Fruit fly (Drosophila melanogaster) whole organism, embryonic: ENCODE data around the gene RNF220.

ENCODE experiments used
- Ada2b ChIP-seq: fragments of 200-800 bp; sonication (Bioruptor generic); IDR thresholded peaks from 2 replicates; pipeline ENCODE4 v1.3.6; 2022; ENCODE audit warnings: missing biosample characterization, missing genetic modification characterization
- CG10267 ChIP-seq: fragments of 200-800 bp; sonication (Bioruptor generic); optimal IDR thresholded peaks from 2 replicates; lab custom pipeline; 2018; ENCODE audit warnings: missing biosample characterization, mild to moderate bottlenecking, missing genetic modification characterization, moderate library complexity
- CG10274 ChIP-seq: fragments of 200-800 bp; sonication (Bioruptor generic); optimal IDR thresholded peaks from 3 replicates; lab custom pipeline; 2017; ENCODE audit warnings: missing biosample characterization, mild to moderate bottlenecking, missing genetic modification characterization
- CG10979 ChIP-seq: fragments of 200-800 bp; sonication (Bioruptor generic); optimal IDR thresholded peaks from 2 replicates; lab custom pipeline; 2018; ENCODE audit warnings: missing biosample characterization, mild to moderate bottlenecking, missing genetic modification characterization, moderate library complexity
- CG12659 ChIP-seq: fragments of 200-800 bp; sonication (Bioruptor generic); optimal IDR thresholded peaks from 3 replicates; lab custom pipeline; 2017; ENCODE audit warnings: mild to moderate bottlenecking, missing biosample characterization, missing genetic modification reagents, missing genetic modification characterization
- CG13424 ChIP-seq: fragments of 200-800 bp; sonication (Bioruptor generic); optimal IDR thresholded peaks from 2 replicates; lab custom pipeline; 2019; ENCODE audit warnings: missing biosample characterization, mild to moderate bottlenecking, missing genetic modification characterization, moderate library complexity
- CG14050 ChIP-seq: fragments of 200-800 bp; sonication (Bioruptor generic); IDR thresholded peaks from 3 replicates; pipeline ENCODE4 v1.3.6; 2022; ENCODE audit warnings: missing biosample characterization, missing genetic modification characterization
- CG1603 ChIP-seq: fragments of 200-800 bp; sonication (Bioruptor generic); optimal IDR thresholded peaks from 2 replicates; lab custom pipeline; 2019; ENCODE audit warnings: missing biosample characterization, mild to moderate bottlenecking, missing genetic modification characterization, moderate library complexity
- CG17359 ChIP-seq: fragments of 200-800 bp; sonication (Bioruptor generic); optimal IDR thresholded peaks from 3 replicates; lab custom pipeline; 2018; ENCODE audit warnings: missing biosample characterization, mild to moderate bottlenecking, missing genetic modification characterization, moderate library complexity
- CG3407 ChIP-seq: fragments of 200-800 bp; sonication (Bioruptor generic); optimal IDR thresholded peaks from 2 replicates; lab custom pipeline; 2018; ENCODE audit warnings: missing biosample characterization, mild to moderate bottlenecking, missing genetic modification characterization
- CG3838 ChIP-seq: fragments of 200-800 bp; sonication (Bioruptor generic); optimal IDR thresholded peaks from 3 replicates; lab custom pipeline; 2016; ENCODE audit warnings: missing biosample characterization, missing genetic modification characterization
- CG3847 ChIP-seq: fragments of 200-800 bp; sonication (Bioruptor generic); IDR thresholded peaks from 2 replicates; pipeline ENCODE4 v1.3.6; 2022; ENCODE audit warnings: missing biosample characterization, missing genetic modification characterization
- CG4404 ChIP-seq: fragments of 200-800 bp; sonication (Bioruptor generic); IDR thresholded peaks from 2 replicates; pipeline ENCODE4 v1.3.6; 2022; ENCODE audit warnings: missing biosample characterization, missing genetic modification characterization
- CG4617 ChIP-seq: fragments of 200-800 bp; sonication (Bioruptor generic); optimal IDR thresholded peaks from 3 replicates; lab custom pipeline; 2016; ENCODE audit warnings: missing biosample characterization, missing genetic modification characterization, borderline replicate concordance
- CG7745 ChIP-seq: fragments of 200-800 bp; sonication (Bioruptor generic); optimal IDR thresholded peaks from 2 replicates; lab custom pipeline; 2018; ENCODE audit warnings: missing biosample characterization, mild to moderate bottlenecking, missing genetic modification characterization, moderate library complexity
- D19B ChIP-seq: fragments of 200-800 bp; sonication (Bioruptor generic); optimal IDR thresholded peaks from 2 replicates; lab custom pipeline; 2017; ENCODE audit warnings: missing biosample characterization, mild to moderate bottlenecking, missing genetic modification characterization
- Drgx ChIP-seq: fragments of 200-800 bp; sonication (Bioruptor generic); IDR thresholded peaks from 2 replicates; pipeline ENCODE4 v1.3.6; 2022; ENCODE audit warnings: missing biosample characterization, missing genetic modification characterization
- ERR ChIP-seq: fragments of 200-800 bp; sonication (Bioruptor generic); optimal IDR thresholded peaks from 2 replicates; lab custom pipeline; 2016; ENCODE audit warnings: missing biosample characterization, missing genetic modification characterization
- Hand ChIP-seq: fragments of 200-800 bp; sonication (Bioruptor generic); optimal IDR thresholded peaks from 2 replicates; lab custom pipeline; 2017; ENCODE audit warnings: mild to moderate bottlenecking, missing biosample characterization, missing genetic modification reagents, missing genetic modification characterization
- Hsf ChIP-seq: fragments of 200-800 bp; sonication (Bioruptor generic); optimal IDR thresholded peaks from 3 replicates; lab custom pipeline; 2016; ENCODE audit warnings: missing biosample characterization, missing genetic modification characterization
- Jarid2 ChIP-seq: fragments of 200-800 bp; sonication (Bioruptor generic); optimal IDR thresholded peaks from 3 replicates; lab custom pipeline; 2017; ENCODE audit warnings: mild to moderate bottlenecking, missing biosample characterization, missing genetic modification reagents, missing genetic modification characterization
- Med ChIP-seq: fragments of 200-800 bp; sonication (Bioruptor generic); peaks from one replicate; lab custom pipeline; 2016; ENCODE audit warnings: missing biosample characterization, missing genetic modification characterization, mild to moderate bottlenecking, inconsistent platforms, moderate library complexity
- Mes4 ChIP-seq: fragments of 200-800 bp; sonication (Bioruptor generic); optimal IDR thresholded peaks from 2 replicates; lab custom pipeline; 2016; ENCODE audit warnings: missing biosample characterization, missing genetic modification characterization
- Myb ChIP-seq: fragments of 200-800 bp; sonication (Bioruptor generic); optimal IDR thresholded peaks from 2 replicates; lab custom pipeline; 2016; ENCODE audit warnings: missing biosample characterization, missing genetic modification characterization
- NC2β ChIP-seq: fragments of 200-800 bp; sonication (Bioruptor generic); optimal IDR thresholded peaks from 2 replicates; lab custom pipeline; 2016; ENCODE audit warnings: missing biosample characterization, missing genetic modification characterization
- Oli ChIP-seq: fragments of 200-800 bp; sonication (Bioruptor generic); optimal IDR thresholded peaks from 2 replicates; lab custom pipeline; 2018; ENCODE audit warnings: missing biosample characterization, mild to moderate bottlenecking, missing genetic modification characterization, moderate library complexity
- Sry-δ ChIP-seq: fragments of 200-800 bp; sonication (Bioruptor generic); optimal IDR thresholded peaks from 2 replicates; lab custom pipeline; 2016; ENCODE audit warnings: missing biosample characterization, missing genetic modification characterization
- cad ChIP-seq: fragments of >200 bp; optimal IDR thresholded peaks from 2 replicates; lab custom pipeline; 2017; ENCODE audit warnings: missing biosample characterization, missing genetic modification characterization
- cg ChIP-seq: fragments of 200-800 bp; sonication (Bioruptor generic); optimal IDR thresholded peaks from 3 replicates; lab custom pipeline; 2019; ENCODE audit warnings: missing biosample characterization, mild to moderate bottlenecking, missing genetic modification characterization, moderate library complexity
- ci ChIP-seq: fragments of 200-800 bp; sonication (Bioruptor generic); IDR thresholded peaks from 3 replicates; pipeline ENCODE4 v1.3.6; 2022; ENCODE audit warnings: missing biosample characterization, missing genetic modification characterization
- dati ChIP-seq: fragments of 200-800 bp; sonication (Bioruptor generic); IDR thresholded peaks from 2 replicates; pipeline ENCODE4 v1.3.6; 2022; ENCODE audit warnings: missing biosample characterization, missing genetic modification characterization
- gt ChIP-seq: fragments of 200-800 bp; sonication (Bioruptor generic); IDR thresholded peaks from 2 replicates; pipeline ENCODE4 v1.3.6; 2022; ENCODE audit warnings: missing biosample characterization, missing genetic modification characterization
- hkb ChIP-seq, 2 experiments: fragments of 200-800 bp in 1 of 2; fragments of >200 bp in 1 of 2; sonication (Bioruptor generic) in 1 of 2; IDR thresholded peaks in 1 of 2; optimal IDR thresholded peaks in 1 of 2; 2 replicates each; pipeline versions ENCODE4 v1.3.6 to Lab custom; 2017 to 2022; ENCODE audit warnings: missing biosample characterization in 1 of 2, missing genetic modification characterization in 1 of 2
- onecut ChIP-seq: fragments of 200-800 bp; sonication (Bioruptor generic); IDR thresholded peaks from 2 replicates; pipeline ENCODE4 v1.3.6; 2022; ENCODE audit warnings: missing biosample characterization, missing genetic modification characterization
- org-1 ChIP-seq: fragments of 200-800 bp; sonication (Bioruptor generic); optimal IDR thresholded peaks from 2 replicates; lab custom pipeline; 2017; ENCODE audit warnings: missing biosample characterization, missing genetic modification characterization
- peb ChIP-seq: fragments of 200-800 bp; sonication (Bioruptor generic); IDR thresholded peaks from 2 replicates; pipeline ENCODE4 v1.3.6; 2022; ENCODE audit warnings: missing biosample characterization, missing genetic modification characterization
- prd ChIP-seq, 3 experiments: fragments of >200 bp in 2 of 3; fragments of 200-800 bp in 1 of 3; sonication (Bioruptor generic) in 1 of 3; optimal IDR thresholded peaks in 2 of 3; IDR thresholded peaks in 1 of 3; 2 replicates in 2 of 3; 3 replicates in 1 of 3; pipeline versions ENCODE4 v1.3.6 to Lab custom; 2017 to 2022; ENCODE audit warnings: missing biosample characterization in 1 of 3, missing genetic modification characterization in 1 of 3
- pros ChIP-seq: fragments of 200-800 bp; sonication (Bioruptor generic); optimal IDR thresholded peaks from 3 replicates; lab custom pipeline; 2019; ENCODE audit warnings: missing biosample characterization, mild to moderate bottlenecking, missing genetic modification characterization, moderate library complexity
- sens ChIP-seq: fragments of 200-800 bp; sonication (Bioruptor generic); peaks from one replicate; lab custom pipeline; 2016; ENCODE audit warnings: missing biosample characterization, missing genetic modification characterization
- slbo ChIP-seq: fragments of 200-800 bp; sonication (Bioruptor generic); IDR thresholded peaks from 2 replicates; pipeline ENCODE4 v1.3.6; 2022; ENCODE audit warnings: missing biosample characterization, missing genetic modification characterization
- tgo ChIP-seq: fragments of 200-800 bp; sonication (Bioruptor generic); IDR thresholded peaks from 3 replicates; pipeline ENCODE4 v1.3.6; 2022; ENCODE audit warnings: missing biosample characterization, missing genetic modification characterization
- toy ChIP-seq: fragments of 200-800 bp; sonication (Bioruptor generic); IDR thresholded peaks from 2 replicates; pipeline ENCODE4 v1.3.6; 2022; ENCODE audit warnings: missing biosample characterization, missing genetic modification characterization
- vnd ChIP-seq: fragments of 200-800 bp; sonication (Bioruptor generic); IDR thresholded peaks from 3 replicates; pipeline ENCODE4 v1.3.6; 2022; ENCODE audit warnings: missing biosample characterization, missing genetic modification characterization; ENCODE audit not compliant: partially characterized antibody

The RNF220 gene

dm6 chr3R:22751111-22751510 is 24.9 kb upstream of the RNF220 start (continued):
- TF ChIP-seq ERR (GFP tag; lab: Kevin White, UChicago): no peak
- TF ChIP-seq CG3838 (GFP tag; lab: Kevin White, UChicago): no peak
- no peak for TF ChIP-seq cad
- no peak for TF ChIP-seq CG10267 (tag; lab: Kevin White, UChicago)
- TF ChIP-seq NC2β (GFP tag; lab: Kevin White, UChicago): no peak
- TF ChIP-seq CG1603 (tag; lab: Kevin White, UChicago): peak; percentile 3
- TF ChIP-seq prd (optimal IDR thresholded peaks at IDR 0.05; lab: Kevin White, UChicago): no peak
- TF ChIP-seq prd (GFP tag; IDR thresholded peaks at IDR 0.05; lab: Robert Waterston, UW): no peak
- TF ChIP-seq toy: no peak
- TF ChIP-seq CG14050 (GFP tag; lab: Robert Waterston, UW): no peak
- TF ChIP-seq dati (GFP tag; lab: Robert Waterston, UW): no peak
- TF ChIP-seq Sry-δ (GFP tag; lab: Kevin White, UChicago): no peak
- TF ChIP-seq Drgx (GFP tag; lab: Robert Waterston, UW): 0 out of 2 replicates have a peak, but pooled peaks have one; percentile 28
- TF ChIP-seq Ada2b (GFP tag; lab: Robert Waterston, UW): peak; percentile 23; the same call in 1 of the 2 replicates
- TF ChIP-seq org-1 (GFP tag; lab: Kevin White, UChicago): no peak
- no peak for TF ChIP-seq CG12659 (GFP tag; lab: Kevin White, UChicago)
- no peak for TF ChIP-seq pros (GFP tag; lab: Kevin White, UChicago)
- TF ChIP-seq cg (GFP tag; lab: Kevin White, UChicago): peak; percentile 60
- no peak for TF ChIP-seq Myb (GFP tag; lab: Kevin White, UChicago)
- no peak for TF ChIP-seq vnd (GFP tag; lab: Robert Waterston, UW)
- no peak for TF ChIP-seq tgo (GFP tag; lab: Robert Waterston, UW)
- no peak for TF ChIP-seq hkb (optimal IDR thresholded peaks at IDR 0.05; lab: Kevin White, UChicago)
- peak; percentile 35; the same call in 1 of the 2 replicates for TF ChIP-seq hkb (GFP tag; IDR thresholded peaks at IDR 0.05; lab: Robert Waterston, UW)
- TF ChIP-seq onecut (GFP tag; lab: Robert Waterston, UW): peak; percentile 49; the same call in 1 of the 2 replicates
- no peak for TF ChIP-seq peb (GFP tag; lab: Robert Waterston, UW)
- TF ChIP-seq Med: peak; percentile 75
- no peak for TF ChIP-seq CG17359 (tag; lab: Kevin White, UChicago)
- TF ChIP-seq CG4617 (GFP tag; lab: Kevin White, UChicago): no peak
- TF ChIP-seq D19B (GFP tag; lab: Kevin White, UChicago): no peak
- TF ChIP-seq Hand (GFP tag; lab: Kevin White, UChicago): no peak
- no peak for TF ChIP-seq sens
- TF ChIP-seq Hsf (GFP tag; lab: Kevin White, UChicago): no peak
- no peak for TF ChIP-seq CG13424 (tag; lab: Kevin White, UChicago)
- TF ChIP-seq gt (GFP tag; lab: Robert Waterston, UW): no peak
- TF ChIP-seq CG4404: no peak
- no peak for TF ChIP-seq Mes4 (GFP tag; lab: Kevin White, UChicago)
- TF ChIP-seq CG10979 (tag; lab: Kevin White, UChicago): no peak
- no peak for TF ChIP-seq CG10274 (GFP tag; lab: Kevin White, UChicago)
- TF ChIP-seq Jarid2 (GFP tag; lab: Kevin White, UChicago): no peak
- peak; percentile 15; the same call in 1 of the 2 replicates for TF ChIP-seq slbo (GFP tag; lab: Robert Waterston, UW)
- TF ChIP-seq ci (GFP tag; lab: Robert Waterston, UW): peak; percentile 5; the same call in 1 of the 3 replicates
- TF ChIP-seq CG3847 (GFP tag; lab: Robert Waterston, UW): no peak
- TF ChIP-seq CG3407 (GFP tag; lab: Kevin White, UChicago): no peak
- no peak for TF ChIP-seq Oli
- no peak for TF ChIP-seq CG7745 (tag; lab: Kevin White, UChicago)
